Fruit fly (Drosophila melanogaster) whole organism, pupa: ENCODE data around the gene CG14452.

Experiments used
- CG14655 ChIP-seq: fragments of 200-800 bp; sonication (Bioruptor generic); optimal IDR thresholded peaks from 3 replicates; lab custom pipeline; 2017; ENCODE audit warnings: mild to moderate bottlenecking, missing biosample characterization, missing genetic modification reagents, missing genetic modification characterization
- CG17806 ChIP-seq: fragments of 200-800 bp; sonication (Bioruptor generic); optimal IDR thresholded peaks from 2 replicates; lab custom pipeline; 2018; ENCODE audit warnings: missing biosample characterization, mild to moderate bottlenecking, missing genetic modification characterization, moderate library complexity
- CG32121 ChIP-seq: fragments of 200-800 bp; sonication (Bioruptor generic); IDR thresholded peaks from 2 replicates; pipeline ENCODE4 v1.3.6; 2022; ENCODE audit warnings: missing biosample characterization, missing genetic modification characterization
- CG8301 ChIP-seq: fragments of 200-800 bp; sonication (Bioruptor generic); optimal IDR thresholded peaks from 2 replicates; lab custom pipeline; 2018; ENCODE audit warnings: missing biosample characterization, mild to moderate bottlenecking, missing genetic modification characterization
- Ets98B ChIP-seq: fragments of 200-800 bp; sonication (Bioruptor generic); IDR thresholded peaks from 2 replicates; pipeline ENCODE4 v1.3.6; 2022; ENCODE audit warnings: missing biosample characterization, missing genetic modification characterization
- Pif1A ChIP-seq: fragments of 200-800 bp; sonication (Bioruptor generic); optimal IDR thresholded peaks from 3 replicates; lab custom pipeline; 2016; ENCODE audit warnings: missing biosample characterization, missing genetic modification characterization
- fd96Ca ChIP-seq: fragments of 200-800 bp; sonication (Bioruptor generic); IDR thresholded peaks from 3 replicates; pipeline ENCODE4 v1.3.6; 2022; ENCODE audit warnings: missing biosample characterization, missing genetic modification characterization
- gl ChIP-seq: fragments of 200-800 bp; sonication (Bioruptor generic); optimal IDR thresholded peaks from 2 replicates; lab custom pipeline; 2018; ENCODE audit warnings: missing biosample characterization, mild to moderate bottlenecking, missing genetic modification characterization
- rn ChIP-seq: fragments of 200-800 bp; sonication (Bioruptor generic); IDR thresholded peaks from 2 replicates; pipeline ENCODE4 v1.3.6; 2022; ENCODE audit warnings: missing biosample characterization, missing genetic modification characterization

DNA sequence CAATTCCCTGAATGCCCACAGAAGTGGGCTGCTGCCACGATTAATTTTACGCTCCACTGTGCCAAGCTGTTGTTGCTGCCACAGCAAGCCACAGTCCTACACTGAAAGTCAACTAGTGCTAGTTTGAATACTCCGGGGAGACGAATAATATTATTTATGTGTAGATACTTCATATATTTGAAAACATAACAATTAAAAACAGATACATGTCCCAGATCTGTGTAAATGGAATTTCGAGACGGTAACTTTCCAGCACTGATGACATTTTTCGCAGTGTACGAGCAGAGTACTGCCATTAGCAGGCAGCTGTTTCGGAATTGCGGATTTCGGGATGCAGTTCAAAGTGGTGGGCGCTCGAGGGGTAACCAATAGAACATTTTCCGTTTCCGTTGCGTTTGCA lies 30.6 kb upstream of the CG14452 start:
- TF ChIP-seq CG8301 (tag; lab: Kevin White, UChicago) = no peak
- TF ChIP-seq fd96Ca = no peak
- no peak for TF ChIP-seq gl (tag; lab: Kevin White, UChicago)
- TF ChIP-seq Pif1A (GFP tag; lab: Kevin White, UChicago) = no peak
- TF ChIP-seq Ets98B (GFP tag; lab: Robert Waterston, UW) = no peak
- TF ChIP-seq CG14655 = no peak
- TF ChIP-seq CG32121 = no peak
- TF ChIP-seq rn = no peak
- TF ChIP-seq CG17806 (tag; lab: Kevin White, UChicago) = no peak
